Worm (Caenorhabditis elegans) whole organism, late embryonic: ENCODE data around the gene srsx-29.
A peak's percentile ranks its signal among the peaks of the same experiment; 100 is the strongest.

Experiments used
- C38D4.7 ChIP-seq: fragments of 200-800 bp; sonication (Bioruptor generic); optimal IDR thresholded peaks from 2 replicates; lab custom pipeline; 2018; ENCODE audit warnings: mild to moderate bottlenecking, missing genetic modification characterization, moderate library complexity, missing compliant biosample characterization
- K02D7.2 ChIP-seq: sonication (generic microtip); optimal IDR thresholded peaks from 2 replicates; lab custom pipeline; 2017; ENCODE audit warnings: mild to moderate bottlenecking, missing genetic modification characterization, missing compliant biosample characterization
- K09A11.1 ChIP-seq: sonication (generic microtip); optimal IDR thresholded peaks from 2 replicates; lab custom pipeline; 2017; ENCODE audit warnings: antibody characterized with exemption, mild to moderate bottlenecking, missing genetic modification characterization, missing compliant biosample characterization; ENCODE audit not compliant: insufficient read depth
- T23F11.4 ChIP-seq: fragments of 200-800 bp; sonication (Bioruptor generic); optimal IDR thresholded peaks from 2 replicates; lab custom pipeline; 2018; ENCODE audit warnings: mild to moderate bottlenecking, missing genetic modification characterization, missing compliant biosample characterization
- Y22D7AL.16 ChIP-seq: sonication (generic microtip); optimal IDR thresholded peaks from 2 replicates; lab custom pipeline; 2016; ENCODE audit warnings: missing genetic modification characterization, missing compliant biosample characterization
- ahr-1 ChIP-seq: sonication (generic microtip); optimal IDR thresholded peaks from 2 replicates; lab custom pipeline; 2016; ENCODE audit warnings: missing genetic modification characterization, missing compliant biosample characterization
- ama-1 ChIP-seq: fragments of 150-350 bp; optimal IDR thresholded peaks from 2 replicates; lab custom pipeline; 2014
- ceh-14 ChIP-seq: sonication (generic microtip); optimal IDR thresholded peaks from 2 replicates; lab custom pipeline; 2016; ENCODE audit warnings: missing genotype, missing genetic modification characterization, missing compliant biosample characterization
- ceh-18 ChIP-seq: sonication (generic microtip); optimal IDR thresholded peaks from 2 replicates; lab custom pipeline; 2016; ENCODE audit warnings: missing genetic modification characterization, missing compliant biosample characterization
- ceh-24 ChIP-seq: sonication (generic microtip); optimal IDR thresholded peaks from 2 replicates; lab custom pipeline; 2016; ENCODE audit warnings: mild to moderate bottlenecking, missing genetic modification characterization, missing compliant biosample characterization
- ceh-30 ChIP-seq: fragments of 150-350 bp; optimal IDR thresholded peaks from 2 replicates; lab custom pipeline; 2014; ENCODE audit warnings: missing biosample characterization, missing genetic modification characterization
- ceh-31 ChIP-seq: sonication (generic microtip); optimal IDR thresholded peaks from 2 replicates; lab custom pipeline; 2016; ENCODE audit warnings: missing genetic modification characterization, missing compliant biosample characterization
- ceh-34 ChIP-seq: sonication (generic microtip); optimal IDR thresholded peaks from 2 replicates; lab custom pipeline; 2016; ENCODE audit warnings: mild to moderate bottlenecking, missing genetic modification characterization, missing compliant biosample characterization
- ceh-45 ChIP-seq: fragments of 200-800 bp; sonication (Bioruptor generic); IDR thresholded peaks from 2 replicates; pipeline ENCODE4 v1.3.6; 2022; ENCODE audit warnings: missing genetic modification reagents, missing genetic modification characterization, missing compliant biosample characterization
- ceh-9 ChIP-seq: sonication (generic microtip); optimal IDR thresholded peaks from 2 replicates; lab custom pipeline; 2016; ENCODE audit warnings: mild to moderate bottlenecking, missing genetic modification characterization, inconsistent platforms, missing compliant biosample characterization
- dmd-4 ChIP-seq: sonication (generic microtip); optimal IDR thresholded peaks from 2 replicates; lab custom pipeline; 2016; ENCODE audit warnings: borderline replicate concordance, missing genetic modification characterization, missing compliant biosample characterization
- dve-1 ChIP-seq: sonication (generic microtip); optimal IDR thresholded peaks from 2 replicates; lab custom pipeline; 2017; ENCODE audit warnings: antibody characterized with exemption, mild to moderate bottlenecking, missing genetic modification characterization, missing compliant biosample characterization
- elt-2 ChIP-seq: sonication (generic microtip); optimal IDR thresholded peaks from 2 replicates; lab custom pipeline; 2016; ENCODE audit warnings: missing genetic modification reagents, missing genetic modification characterization, missing compliant biosample characterization
- elt-4 ChIP-seq: sonication (generic microtip); optimal IDR thresholded peaks from 2 replicates; lab custom pipeline; 2016; ENCODE audit warnings: missing genetic modification characterization, missing compliant biosample characterization
- ets-4 ChIP-seq: sonication (generic microtip); optimal IDR thresholded peaks from 2 replicates; lab custom pipeline; 2016; ENCODE audit warnings: missing genetic modification characterization, missing compliant biosample characterization
- eyg-1 ChIP-seq: sonication (generic microtip); optimal IDR thresholded peaks from 2 replicates; lab custom pipeline; 2016; ENCODE audit warnings: missing genotype, missing genetic modification characterization, missing compliant biosample characterization
- fax-1 ChIP-seq: sonication (generic microtip); optimal IDR thresholded peaks from 2 replicates; lab custom pipeline; 2016; ENCODE audit warnings: missing genotype, missing genetic modification characterization, missing compliant biosample characterization
- fkh-10 ChIP-seq: fragments of 150-350 bp; optimal IDR thresholded peaks from 2 replicates; lab custom pipeline; 2014; ENCODE audit warnings: missing biosample characterization, missing genetic modification reagents, missing genetic modification characterization
- gmeb-2 ChIP-seq: sonication (generic microtip); optimal IDR thresholded peaks from 2 replicates; lab custom pipeline; 2016; ENCODE audit warnings: missing genetic modification characterization, inconsistent platforms, missing compliant biosample characterization
- hlh-15 ChIP-seq: sonication (generic microtip); optimal IDR thresholded peaks from 2 replicates; lab custom pipeline; 2016; ENCODE audit warnings: missing genetic modification characterization, missing compliant biosample characterization
- hlh-30 ChIP-seq: sonication (generic microtip); optimal IDR thresholded peaks from 2 replicates; lab custom pipeline; 2017; ENCODE audit warnings: antibody characterized with exemption, missing genetic modification characterization, missing compliant biosample characterization; ENCODE audit not compliant: insufficient read depth
- hlh-6 ChIP-seq: sonication (generic microtip); optimal IDR thresholded peaks from 2 replicates; lab custom pipeline; 2016; ENCODE audit warnings: missing genotype, missing genetic modification characterization, missing compliant biosample characterization
- hlh-8 ChIP-seq: sonication (generic microtip); optimal IDR thresholded peaks from 2 replicates; lab custom pipeline; 2016; ENCODE audit warnings: missing genotype, missing genetic modification characterization, missing compliant biosample characterization
- lim-6 ChIP-seq: sonication (generic microtip); optimal IDR thresholded peaks from 2 replicates; lab custom pipeline; 2016; ENCODE audit warnings: missing genetic modification characterization, missing compliant biosample characterization
- lin-11 ChIP-seq: fragments of 200-800 bp; sonication (Bioruptor generic); optimal IDR thresholded peaks from 2 replicates; lab custom pipeline; 2018; ENCODE audit warnings: mild to moderate bottlenecking, missing genetic modification characterization, missing compliant biosample characterization
- madf-2 ChIP-seq: sonication (generic microtip); optimal IDR thresholded peaks from 2 replicates; lab custom pipeline; 2017; ENCODE audit warnings: missing genetic modification characterization, missing compliant biosample characterization
- mec-3 ChIP-seq: sonication (generic microtip); optimal IDR thresholded peaks from 2 replicates; lab custom pipeline; 2016; ENCODE audit warnings: borderline replicate concordance, missing genetic modification characterization, missing compliant biosample characterization
- nhr-11 ChIP-seq: fragments of 150-350 bp; optimal IDR thresholded peaks from 2 replicates; lab custom pipeline; 2014; ENCODE audit warnings: missing biosample characterization, missing genetic modification characterization
- nhr-232 ChIP-seq: sonication (generic microtip); optimal IDR thresholded peaks from 2 replicates; lab custom pipeline; 2016; ENCODE audit warnings: missing genetic modification characterization, missing compliant biosample characterization
- npax-4 ChIP-seq: sonication (generic microtip); optimal IDR thresholded peaks from 2 replicates; lab custom pipeline; 2016; ENCODE audit warnings: missing genetic modification characterization, missing compliant biosample characterization
- pag-3 ChIP-seq: sonication (generic microtip); optimal IDR thresholded peaks from 2 replicates; lab custom pipeline; 2016; ENCODE audit warnings: missing compliant biosample characterization, missing genetic modification characterization, borderline replicate concordance
- pat-9 ChIP-seq: fragments of 200-800 bp; sonication (Bioruptor generic); optimal IDR thresholded peaks from 2 replicates; lab custom pipeline; 2018; ENCODE audit warnings: mild to moderate bottlenecking, missing genetic modification characterization, moderate library complexity, missing compliant biosample characterization
- pax-1 ChIP-seq: fragments of 150-350 bp; optimal IDR thresholded peaks from 2 replicates; lab custom pipeline; 2014; ENCODE audit warnings: missing biosample characterization, missing genetic modification characterization
- pha-2 ChIP-seq: sonication (generic microtip); optimal IDR thresholded peaks from 2 replicates; lab custom pipeline; 2017; ENCODE audit warnings: mild to moderate bottlenecking, missing genetic modification characterization, missing compliant biosample characterization
- pha-4 ChIP-seq: fragments of 150-350 bp; optimal IDR thresholded peaks from 2 replicates; lab custom pipeline; 2018; ENCODE audit warnings: missing biosample characterization, missing genetic modification reagents, missing genetic modification characterization
- pros-1 ChIP-seq: fragments of 150-350 bp; optimal IDR thresholded peaks from 2 replicates; lab custom pipeline; 2014; ENCODE audit warnings: missing biosample characterization, missing genetic modification reagents, missing genetic modification characterization
- ref-2 ChIP-seq: sonication (generic microtip); optimal IDR thresholded peaks from 2 replicates; lab custom pipeline; 2016; ENCODE audit warnings: missing genetic modification characterization, missing compliant biosample characterization
- rnt-1 ChIP-seq: sonication (generic microtip); optimal IDR thresholded peaks from 2 replicates; lab custom pipeline; 2016; ENCODE audit warnings: missing genetic modification characterization, missing compliant biosample characterization
- sox-2 ChIP-seq: fragments of 200-800 bp; sonication (Bioruptor generic); IDR thresholded peaks from 2 replicates; pipeline ENCODE4 v1.3.6; 2022; ENCODE audit warnings: missing genetic modification reagents, missing genetic modification characterization, missing compliant biosample characterization
- sox-4 ChIP-seq: sonication (generic microtip); optimal IDR thresholded peaks from 2 replicates; lab custom pipeline; 2017; ENCODE audit warnings: mild to moderate bottlenecking, missing genetic modification characterization, inconsistent platforms, missing compliant biosample characterization
- tbx-2 ChIP-seq: sonication (generic microtip); optimal IDR thresholded peaks from 2 replicates; lab custom pipeline; 2016; ENCODE audit warnings: missing genetic modification characterization, missing compliant biosample characterization
- ttx-3 ChIP-seq: sonication (generic microtip); optimal IDR thresholded peaks from 2 replicates; lab custom pipeline; 2016; ENCODE audit warnings: missing genetic modification reagents, missing genetic modification characterization, missing compliant biosample characterization
- unc-3 ChIP-seq, 2 experiments: fragments of 200-800 bp in 1 of 2; sonication (Bioruptor generic) in 1 of 2; sonication (generic microtip) in 1 of 2; conservative IDR thresholded peaks in 1 of 2; optimal IDR thresholded peaks in 1 of 2; 2 replicates each; pipeline versions ENCODE4 v1.3.6 to Lab custom; 2016 to 2022; ENCODE audit warnings: missing compliant biosample characterization in 2 of 2, missing genetic modification characterization in 2 of 2, missing genetic modification reagents in 1 of 2
- unc-42 ChIP-seq: sonication (generic microtip); optimal IDR thresholded peaks from 2 replicates; lab custom pipeline; 2016; ENCODE audit warnings: missing genotype, missing genetic modification characterization, missing compliant biosample characterization
- zip-5 ChIP-seq: sonication (generic microtip); optimal IDR thresholded peaks from 2 replicates; lab custom pipeline; 2016; ENCODE audit warnings: missing genetic modification characterization, missing compliant biosample characterization
- ztf-16 ChIP-seq: sonication (generic microtip); optimal IDR thresholded peaks from 2 replicates; lab custom pipeline; 2017; ENCODE audit warnings: missing genetic modification characterization, missing compliant biosample characterization

srsx-29 gene

DNA sequence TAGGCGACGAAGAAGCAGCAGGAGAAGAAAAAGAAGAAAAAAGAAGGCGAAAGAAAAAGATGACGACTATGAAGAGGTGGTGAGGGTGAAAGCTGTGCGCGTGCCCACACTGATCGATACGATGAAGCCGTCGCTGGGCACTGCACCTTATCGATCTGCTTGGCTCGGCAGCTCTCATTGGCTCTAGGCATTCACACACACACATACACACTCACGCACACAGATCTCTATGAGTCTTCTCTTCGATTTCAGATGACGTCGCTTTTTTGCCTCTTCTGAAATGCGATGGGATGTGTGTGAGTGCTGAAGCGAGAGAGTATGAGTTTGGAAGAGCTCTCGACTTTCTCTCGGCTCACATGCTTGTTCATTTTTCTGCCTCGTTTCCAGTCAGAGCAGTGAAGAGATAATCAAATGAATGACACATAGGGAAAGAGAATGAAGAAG lies 19.9 kb downstream of the srsx-29 start (continued):
- peak; percentile 83 for TF ChIP-seq ceh-14 (tag; lab: Kevin White, UChicago)

DNA sequence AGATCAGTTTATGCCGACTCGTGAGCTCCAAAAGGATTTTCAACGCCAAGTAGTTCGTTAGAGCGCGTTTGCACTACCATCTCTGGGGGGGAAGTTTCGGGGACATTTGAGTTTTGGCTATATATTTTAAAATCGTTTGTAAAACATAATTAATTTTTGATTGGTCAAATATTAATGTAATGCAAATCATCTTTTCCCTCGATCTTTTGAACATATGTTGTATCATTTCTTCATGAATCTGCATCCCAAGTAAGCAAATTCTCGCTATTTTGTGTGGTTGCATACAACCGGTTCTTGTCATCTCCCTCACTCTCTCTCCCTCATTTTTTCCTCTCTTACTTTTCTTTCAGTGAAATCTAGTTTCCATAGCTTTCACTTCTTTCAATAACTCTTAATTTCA lies 23.4 kb downstream of the srsx-29 start:
- TF ChIP-seq nhr-232 (tag; lab: Kevin White, UChicago) (no peak), lim-6 (tag; lab: Kevin White, UChicago) (no peak), ahr-1 (peak; percentile 49), unc-42 (tag; lab: Kevin White, UChicago) (peak; percentile 19), ceh-30 (tag; lab: Kevin White, UChicago) (no peak), C38D4.7 (GFP tag; lab: Kevin White, UChicago) (no peak), hlh-15 (tag; lab: Kevin White, UChicago) (no peak), T23F11.4 (GFP tag; lab: Kevin White, UChicago) (no peak), ceh-18 (tag; lab: Kevin White, UChicago) (peak; percentile 54), lin-11 (no peak), ceh-45 (GFP tag; lab: Robert Waterston, UW) (no peak), K09A11.1 (no peak), nhr-11 (tag; lab: Kevin White, UChicago) (no peak), pros-1 (tag; lab: Kevin White, UChicago) (no peak), pha-2 (tag; lab: Kevin White, UChicago) (no peak), ceh-31 (tag; lab: Kevin White, UChicago) (peak; percentile 94), ets-4 (tag; lab: Kevin White, UChicago) (peak; percentile 73), ceh-14 (tag; lab: Kevin White, UChicago) (peak; percentile 79), ceh-24 (tag; lab: Kevin White, UChicago) (no peak), sox-4 (tag; lab: Kevin White, UChicago) (no peak), ama-1 (no peak), tbx-2 (peak; percentile 75), ttx-3 (tag; lab: Kevin White, UChicago) (no peak), gmeb-2 (tag; lab: Kevin White, UChicago) (no peak), ceh-34 (tag; lab: Kevin White, UChicago) (peak; percentile 67), hlh-6 (tag; lab: Kevin White, UChicago) (no peak), eyg-1 (no peak), fax-1 (tag; lab: Kevin White, UChicago) (peak; percentile 39), pag-3 (tag; lab: Kevin White, UChicago) (no peak), pax-1 (tag; lab: Kevin White, UChicago) (no peak), pha-4 (no peak), ztf-16 (tag; lab: Kevin White, UChicago) (no peak), fkh-10 (GFP tag; lab: Kevin White, UChicago) (no peak), sox-2 (GFP tag; lab: Robert Waterston, UW) (no peak), K02D7.2 (no peak), hlh-8 (tag; lab: Kevin White, UChicago) (peak; percentile 52), elt-4 (tag; lab: Kevin White, UChicago) (no peak), ceh-9 (tag; lab: Kevin White, UChicago) (no peak), ref-2 (tag; lab: Kevin White, UChicago) (peak; percentile 85), dve-1 (tag; lab: Kevin White, UChicago) (no peak), madf-2 (tag; lab: Kevin White, UChicago) (no peak), elt-2 (tag; lab: Kevin White, UChicago) (peak; percentile 54), npax-4 (tag; lab: Kevin White, UChicago) (no peak), rnt-1 (tag; lab: Kevin White, UChicago) (peak; percentile 22), pat-9 (tag; lab: Kevin White, UChicago) (no peak), dmd-4 (tag; lab: Kevin White, UChicago) (no peak), zip-5 (peak; percentile 52), hlh-30 (tag; lab: Kevin White, UChicago) (no peak), mec-3 (tag; lab: Kevin White, UChicago) (no peak), Y22D7AL.16 (tag; lab: Kevin White, UChicago) (no peak), unc-3 (GFP tag; conservative IDR thresholded peaks at IDR 0.05; lab: Robert Waterston, UW) (no peak), unc-3 (tag; optimal IDR thresholded peaks at IDR 0.05; lab: Kevin White, UChicago) (no peak)
